Fruit fly (Drosophila melanogaster): ENCODE results near the gene CG17803.

DNA sequence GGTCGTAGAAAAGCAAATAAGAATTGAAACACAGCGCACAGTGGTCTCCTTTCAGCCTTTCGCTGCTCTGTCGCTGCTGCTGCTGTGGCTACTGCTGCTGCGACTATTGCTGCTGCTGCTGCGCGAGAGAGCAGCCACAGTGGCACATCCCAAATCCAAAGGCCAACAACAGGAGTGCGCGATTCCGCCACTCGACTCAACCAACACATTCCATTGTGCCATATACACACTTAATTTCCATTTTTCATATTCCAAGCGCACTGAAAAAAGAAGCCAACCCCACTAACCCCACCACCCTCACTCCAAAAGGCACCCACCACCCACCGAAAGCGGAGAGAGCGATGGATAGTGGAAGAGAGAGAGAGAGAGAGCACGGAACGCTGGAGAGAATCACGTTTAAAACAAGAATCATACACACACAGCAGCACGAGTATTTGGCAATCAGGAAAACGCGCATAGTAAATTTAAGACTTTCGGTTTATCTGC lies 25.2 kb downstream of the CG17803 start:
- TF ChIP-seq pan (optimal IDR thresholded peaks at IDR 0.05) (no peak), CG8478 (optimal IDR thresholded peaks at IDR 0.05) (no peak), usp (GFP tag; optimal IDR thresholded peaks at IDR 0.05) (no peak), psq (optimal IDR thresholded peaks at IDR 0.05) (no peak)

Data from whole organism.